Worm (Caenorhabditis elegans): ENCODE results near the gene C17H11.6.

The C17H11.6 gene

ce11 chrX:8233554-8233953 is 30.0 kb upstream of the C17H11.6 start:
- TF ChIP-seq pes-1 (GFP tag; IDR thresholded peaks at IDR 0.05): no peak

ce11 chrX:8231858-8232257 is 28.3 kb upstream of the C17H11.6 start, which contains the start of gene K02A6.3:
K02A6.3 (minus strand) TSS chrX:8231931.
- TF ChIP-seq B0310.2 (tag; optimal IDR thresholded peaks at IDR 0.05) (no peak), sea-1 (GFP tag; conservative IDR thresholded peaks at IDR 0.05) (no peak), tbx-11 (GFP tag; IDR thresholded peaks at IDR 0.05) (no peak), scrt-1 (GFP tag; IDR thresholded peaks at IDR 0.05) (no peak), F13C5.2 (tag; optimal IDR thresholded peaks at IDR 0.05) (no peak), pes-1 (GFP tag; IDR thresholded peaks at IDR 0.05) (no peak)

ce11 chrX:8230579-8230978 is 27.0 kb upstream of the C17H11.6 start:
- TF ChIP-seq sea-1 (GFP tag; conservative IDR thresholded peaks at IDR 0.05): no peak
- TF ChIP-seq tra-4 (tag; optimal IDR thresholded peaks at IDR 0.05): no peak
- TF ChIP-seq hmg-4 (GFP tag; optimal IDR thresholded peaks at IDR 0.05): no peak
- TF ChIP-seq tbx-37 (GFP tag; conservative IDR thresholded peaks at IDR 0.05): no peak

ce11 chrX:8229221-8229620 is 25.6 kb upstream of the C17H11.6 start:
- no peak for TF ChIP-seq tbx-37 (GFP tag; conservative IDR thresholded peaks at IDR 0.05)
- TF ChIP-seq sea-1 (GFP tag; conservative IDR thresholded peaks at IDR 0.05): no peak

ce11 chrX:8224916-8225315 is 21.3 kb upstream of the C17H11.6 start, which contains the start of gene K02A6.2:
K02A6.2 (minus strand) TSS chrX:8225016.
- no peak for TF ChIP-seq flt-1 (GFP tag; IDR thresholded peaks at IDR 0.05)
- no peak for TF ChIP-seq tbx-11 (GFP tag; IDR thresholded peaks at IDR 0.05)
- TF ChIP-seq ceh-36 (tag; optimal IDR thresholded peaks at IDR 0.05): no peak
- no peak for TF ChIP-seq aly-1 (tag; optimal IDR thresholded peaks at IDR 0.05)
- no peak for TF ChIP-seq F13C5.2 (tag; optimal IDR thresholded peaks at IDR 0.05)
- no peak for TF ChIP-seq hmg-4 (GFP tag; optimal IDR thresholded peaks at IDR 0.05)
- no peak for TF ChIP-seq hmbx-1 (tag; optimal IDR thresholded peaks at IDR 0.05)
- no peak for TF ChIP-seq pes-1 (GFP tag; IDR thresholded peaks at IDR 0.05)
- no peak for TF ChIP-seq scrt-1 (GFP tag; IDR thresholded peaks at IDR 0.05)
- no peak for TF ChIP-seq hnd-1 (tag; optimal IDR thresholded peaks at IDR 0.05)
- TF ChIP-seq ceh-13 (GFP tag; optimal IDR thresholded peaks at IDR 0.05): no peak
- TF ChIP-seq tra-4 (tag; optimal IDR thresholded peaks at IDR 0.05): no peak
- TF ChIP-seq ets-7 (tag; optimal IDR thresholded peaks at IDR 0.05): no peak
- TF ChIP-seq sea-1 (GFP tag; conservative IDR thresholded peaks at IDR 0.05): no peak
- no peak for TF ChIP-seq ama-1 (optimal IDR thresholded peaks at IDR 0.05)
- no peak for TF ChIP-seq tbx-37 (GFP tag; conservative IDR thresholded peaks at IDR 0.05)
- TF ChIP-seq B0310.2 (tag; optimal IDR thresholded peaks at IDR 0.05): no peak

- no peak for TF ChIP-seq pes-1 (GFP tag; IDR thresholded peaks at IDR 0.05)
- no peak for TF ChIP-seq ceh-13 (GFP tag; optimal IDR thresholded peaks at IDR 0.05)
- no peak for TF ChIP-seq hmg-4 (GFP tag; optimal IDR thresholded peaks at IDR 0.05)
- TF ChIP-seq tra-4 (tag; optimal IDR thresholded peaks at IDR 0.05): no peak
Measured at ce11 chrX:8219428-8219827, 15.8 kb upstream of the C17H11.6 start, which contains the start of gene K02A6.1. K02A6.1 (plus strand) TSS chrX:8219728.

ce11 chrX:8218653-8219052 is 15.1 kb upstream of the C17H11.6 start, which contains the start of gene K02A6.4:
K02A6.4 (minus strand) TSS chrX:8218753.
- TF ChIP-seq F13C5.2 (tag; optimal IDR thresholded peaks at IDR 0.05) (no peak), pes-1 (GFP tag; IDR thresholded peaks at IDR 0.05) (no peak), tbx-11 (GFP tag; IDR thresholded peaks at IDR 0.05) (no peak), hmbx-1 (tag; optimal IDR thresholded peaks at IDR 0.05) (no peak)

- TF ChIP-seq hnd-1 (tag; optimal IDR thresholded peaks at IDR 0.05) (no peak), tra-4 (tag; optimal IDR thresholded peaks at IDR 0.05) (no peak), sea-1 (GFP tag; conservative IDR thresholded peaks at IDR 0.05) (no peak), ceh-13 (GFP tag; optimal IDR thresholded peaks at IDR 0.05) (no peak), B0310.2 (tag; optimal IDR thresholded peaks at IDR 0.05) (no peak), F13C5.2 (tag; optimal IDR thresholded peaks at IDR 0.05) (no peak), aly-1 (tag; optimal IDR thresholded peaks at IDR 0.05) (no peak), hmbx-1 (tag; optimal IDR thresholded peaks at IDR 0.05) (no peak), tbx-37 (GFP tag; conservative IDR thresholded peaks at IDR 0.05) (no peak), scrt-1 (GFP tag; IDR thresholded peaks at IDR 0.05) (no peak), flt-1 (GFP tag; IDR thresholded peaks at IDR 0.05) (no peak), pes-1 (GFP tag; IDR thresholded peaks at IDR 0.05) (no peak), ets-7 (tag; optimal IDR thresholded peaks at IDR 0.05) (no peak), tbx-11 (GFP tag; IDR thresholded peaks at IDR 0.05) (no peak), ama-1 (optimal IDR thresholded peaks at IDR 0.05) (no peak), hmg-4 (GFP tag; optimal IDR thresholded peaks at IDR 0.05) (no peak)
Measured at ce11 chrX:8216957-8217356, 13.4 kb upstream of the C17H11.6 start.

ce11 chrX:8214424-8215115 is 11.0 kb upstream of the C17H11.6 start, which contains the start of gene C47D2.1:
C47D2.1 (plus strand) TSS chrX:8215065.
- TF ChIP-seq ceh-13 (GFP tag; optimal IDR thresholded peaks at IDR 0.05) (no peak), scrt-1 (GFP tag; IDR thresholded peaks at IDR 0.05) (no peak), tbx-37 (GFP tag; conservative IDR thresholded peaks at IDR 0.05) (no peak), sea-1 (GFP tag; conservative IDR thresholded peaks at IDR 0.05) (no peak)
